Fruit fly (Drosophila melanogaster) whole organism, embryonic: Measurements from ENCODE around the gene Sf3b1.

ENCODE experiments used
- Bdp1 ChIP-seq: fragments of 200-800 bp; sonication (Bioruptor generic); optimal IDR thresholded peaks from 3 replicates; lab custom pipeline; 2016; ENCODE audit warnings: missing biosample characterization, missing genetic modification characterization
- CG10366 ChIP-seq: fragments of 200-800 bp; sonication (Bioruptor generic); IDR thresholded peaks from 2 replicates; pipeline ENCODE4 v1.3.6; 2022; ENCODE audit warnings: missing biosample characterization, missing genetic modification characterization
- CG10431 ChIP-seq: fragments of 200-800 bp; sonication (Bioruptor generic); optimal IDR thresholded peaks from 3 replicates; lab custom pipeline; 2018; ENCODE audit warnings: missing biosample characterization, mild to moderate bottlenecking, missing genetic modification characterization
- CG10462 ChIP-seq: fragments of 200-800 bp; sonication (Bioruptor generic); optimal IDR thresholded peaks from 2 replicates; lab custom pipeline; 2016; ENCODE audit warnings: missing biosample characterization, missing genetic modification characterization
- CG12219 ChIP-seq: fragments of 200-800 bp; sonication (Bioruptor generic); optimal IDR thresholded peaks from 3 replicates; lab custom pipeline; 2018; ENCODE audit warnings: missing biosample characterization, mild to moderate bottlenecking, missing genetic modification characterization
- CG12769 ChIP-seq: fragments of 200-800 bp; sonication (Bioruptor generic); optimal IDR thresholded peaks from 2 replicates; lab custom pipeline; 2019; ENCODE audit warnings: missing biosample characterization, mild to moderate bottlenecking, missing genetic modification characterization, moderate library complexity
- CG13287 ChIP-seq: fragments of 200-800 bp; sonication (Bioruptor generic); IDR thresholded peaks from 2 replicates; pipeline ENCODE4 v1.3.6; 2022; ENCODE audit warnings: missing biosample characterization, missing genetic modification characterization; ENCODE audit not compliant: partially characterized antibody
- CG13424 ChIP-seq: fragments of 200-800 bp; sonication (Bioruptor generic); optimal IDR thresholded peaks from 2 replicates; lab custom pipeline; 2019; ENCODE audit warnings: missing biosample characterization, mild to moderate bottlenecking, missing genetic modification characterization, moderate library complexity
- CG14965 ChIP-seq: fragments of 200-800 bp; sonication (Bioruptor generic); optimal IDR thresholded peaks from 2 replicates; lab custom pipeline; 2016; ENCODE audit warnings: missing biosample characterization, missing genetic modification characterization, borderline replicate concordance
- CG17186 ChIP-seq: fragments of 200-800 bp; sonication (Bioruptor generic); optimal IDR thresholded peaks from 3 replicates; lab custom pipeline; 2017; ENCODE audit warnings: missing biosample characterization, missing genetic modification reagents, missing genetic modification characterization
- CG17912 ChIP-seq: fragments of 200-800 bp; sonication (Bioruptor generic); optimal IDR thresholded peaks from 2 replicates; lab custom pipeline; 2018; ENCODE audit warnings: missing biosample characterization, mild to moderate bottlenecking, missing genetic modification characterization
- CG1792 ChIP-seq: fragments of 200-800 bp; sonication (Bioruptor generic); optimal IDR thresholded peaks from 2 replicates; lab custom pipeline; 2016; ENCODE audit warnings: missing biosample characterization, missing genetic modification characterization
- CG30431 ChIP-seq: fragments of 200-800 bp; sonication (Bioruptor generic); optimal IDR thresholded peaks from 2 replicates; lab custom pipeline; 2017; ENCODE audit warnings: missing biosample characterization, missing genetic modification characterization
- CG4424 ChIP-seq: fragments of 200-800 bp; sonication (Bioruptor generic); optimal IDR thresholded peaks from 3 replicates; lab custom pipeline; 2016; ENCODE audit warnings: missing biosample characterization, missing genetic modification characterization
- CG4854 ChIP-seq: fragments of 200-800 bp; sonication (Bioruptor generic); optimal IDR thresholded peaks from 2 replicates; lab custom pipeline; 2016; ENCODE audit warnings: missing biosample characterization, missing genetic modification characterization, inconsistent platforms
- CG6272 ChIP-seq: fragments of 200-800 bp; sonication (Bioruptor generic); IDR thresholded peaks from 2 replicates; pipeline ENCODE4 v1.3.6; 2022; ENCODE audit warnings: missing biosample characterization, missing genetic modification characterization
- CG8290 ChIP-seq, 3 experiments: fragments of 200-800 bp; sonication (Bioruptor generic); optimal IDR thresholded peaks; 2 replicates each; lab custom pipeline; 2016 to 2019; ENCODE audit warnings: missing biosample characterization in 3 of 3, missing genetic modification characterization in 3 of 3, mild to moderate bottlenecking in 2 of 3, moderate library complexity in 1 of 3
- CG9215 ChIP-seq: fragments of 200-800 bp; sonication (Bioruptor generic); IDR thresholded peaks from 2 replicates; pipeline ENCODE4 v1.3.6; 2022; ENCODE audit warnings: missing biosample characterization, missing genetic modification characterization
- CG9437 ChIP-seq: fragments of 200-800 bp; sonication (Bioruptor generic); optimal IDR thresholded peaks from 2 replicates; lab custom pipeline; 2018; ENCODE audit warnings: missing biosample characterization, mild to moderate bottlenecking, missing genetic modification characterization
- CkIIα-i1 ChIP-seq: fragments of 200-800 bp; sonication (Bioruptor generic); IDR thresholded peaks from 2 replicates; pipeline ENCODE4 v1.3.6; 2022; ENCODE audit warnings: missing biosample characterization, missing genetic modification characterization
- Dad ChIP-seq: fragments of 200-800 bp; sonication (Bioruptor generic); optimal IDR thresholded peaks from 3 replicates; lab custom pipeline; 2016; ENCODE audit warnings: missing biosample characterization, missing genetic modification characterization
- Dek ChIP-seq: fragments of 200-800 bp; sonication (Bioruptor generic); optimal IDR thresholded peaks from 3 replicates; lab custom pipeline; 2019; ENCODE audit warnings: missing biosample characterization, mild to moderate bottlenecking, missing genetic modification characterization, moderate library complexity
- Doc2 ChIP-seq: fragments of 200-800 bp; sonication (Bioruptor generic); IDR thresholded peaks from 2 replicates; pipeline ENCODE4 v1.3.6; 2022; ENCODE audit warnings: missing biosample characterization, missing genetic modification characterization
- Drgx ChIP-seq: fragments of 200-800 bp; sonication (Bioruptor generic); IDR thresholded peaks from 2 replicates; pipeline ENCODE4 v1.3.6; 2022; ENCODE audit warnings: missing biosample characterization, missing genetic modification characterization
- Fer2 ChIP-seq: fragments of 200-800 bp; sonication (Bioruptor generic); optimal IDR thresholded peaks from 2 replicates; lab custom pipeline; 2018; ENCODE audit warnings: missing biosample characterization, mild to moderate bottlenecking, missing genetic modification characterization, moderate library complexity
- HLH3B ChIP-seq: fragments of 200-800 bp; sonication (Bioruptor generic); IDR thresholded peaks from 2 replicates; pipeline ENCODE4 v1.3.6; 2022; ENCODE audit warnings: missing biosample characterization, missing genetic modification characterization
- HmgD ChIP-seq: fragments of 200-800 bp; sonication (Bioruptor generic); optimal IDR thresholded peaks from 3 replicates; lab custom pipeline; 2016; ENCODE audit warnings: missing biosample characterization, missing genetic modification characterization
- Max ChIP-seq: fragments of 200-800 bp; sonication (Bioruptor generic); optimal IDR thresholded peaks from 2 replicates; lab custom pipeline; 2016; ENCODE audit warnings: missing biosample characterization, mild to moderate bottlenecking, missing genetic modification characterization
- Oli ChIP-seq: fragments of 200-800 bp; sonication (Bioruptor generic); optimal IDR thresholded peaks from 2 replicates; lab custom pipeline; 2018; ENCODE audit warnings: missing biosample characterization, mild to moderate bottlenecking, missing genetic modification characterization, moderate library complexity
- Rfx ChIP-seq: fragments of 200-800 bp; sonication (Bioruptor generic); IDR thresholded peaks from 2 replicates; pipeline ENCODE4 v1.3.6; 2022; ENCODE audit warnings: missing biosample characterization, missing genetic modification characterization
- Side ChIP-seq: fragments of 200-800 bp; sonication (Bioruptor generic); optimal IDR thresholded peaks from 2 replicates; lab custom pipeline; 2016; ENCODE audit warnings: missing biosample characterization, missing genetic modification characterization
- Sry-β ChIP-seq: fragments of 200-800 bp; sonication (Bioruptor generic); optimal IDR thresholded peaks from 2 replicates; lab custom pipeline; 2018; ENCODE audit warnings: missing biosample characterization, mild to moderate bottlenecking, missing genetic modification characterization, moderate library complexity
- Tbp ChIP-seq: fragments of >200 bp; optimal IDR thresholded peaks from 2 replicates; lab custom pipeline; 2018; ENCODE audit warnings: missing biosample characterization, missing genetic modification characterization
- abd-A ChIP-seq: fragments of 200-800 bp; sonication (Bioruptor generic); optimal IDR thresholded peaks from 3 replicates; lab custom pipeline; 2019; ENCODE audit warnings: missing biosample characterization, mild to moderate bottlenecking, missing genetic modification characterization, moderate library complexity
- bsh ChIP-seq, 2 experiments: fragments of 200-800 bp; sonication (Bioruptor generic); optimal IDR thresholded peaks; 2 replicates each; lab custom pipeline; 2017 to 2018; ENCODE audit warnings: mild to moderate bottlenecking in 2 of 2, missing biosample characterization in 2 of 2, missing genetic modification characterization in 2 of 2, moderate library complexity in 1 of 2
- dysf ChIP-seq: fragments of 200-800 bp; sonication (Bioruptor generic); IDR thresholded peaks from 3 replicates; pipeline ENCODE4 v1.3.6; 2022; ENCODE audit warnings: missing biosample characterization, missing genetic modification characterization
- hkb ChIP-seq, 2 experiments: fragments of 200-800 bp in 1 of 2; fragments of >200 bp in 1 of 2; sonication (Bioruptor generic) in 1 of 2; IDR thresholded peaks in 1 of 2; optimal IDR thresholded peaks in 1 of 2; 2 replicates each; pipeline versions ENCODE4 v1.3.6 to Lab custom; 2017 to 2022; ENCODE audit warnings: missing biosample characterization in 1 of 2, missing genetic modification characterization in 1 of 2
- kni ChIP-seq: fragments of 200-800 bp; sonication (Bioruptor generic); optimal IDR thresholded peaks from 3 replicates; lab custom pipeline; 2017; ENCODE audit warnings: mild to moderate bottlenecking, missing biosample characterization, missing genetic modification reagents, missing genetic modification characterization
- lmd ChIP-seq: fragments of 200-800 bp; sonication (Bioruptor generic); IDR thresholded peaks from 2 replicates; pipeline ENCODE4 v1.3.6; 2022; ENCODE audit warnings: missing biosample characterization, missing genetic modification characterization
- odd ChIP-seq: fragments of 200-800 bp; sonication (Bioruptor generic); optimal IDR thresholded peaks from 2 replicates; lab custom pipeline; 2017; ENCODE audit warnings: missing biosample characterization, mild to moderate bottlenecking, missing genetic modification characterization
- pita ChIP-seq: fragments of 200-800 bp; sonication (Bioruptor generic); optimal IDR thresholded peaks from 2 replicates; lab custom pipeline; 2017; ENCODE audit warnings: missing biosample characterization, mild to moderate bottlenecking, missing genetic modification characterization
- pum ChIP-seq: fragments of 200-800 bp; sonication (Bioruptor generic); optimal IDR thresholded peaks from 2 replicates; lab custom pipeline; 2016; ENCODE audit warnings: missing biosample characterization, missing genetic modification characterization
- schlank ChIP-seq: fragments of 200-800 bp; sonication (Bioruptor generic); optimal IDR thresholded peaks from 2 replicates; lab custom pipeline; 2018; ENCODE audit warnings: missing biosample characterization, mild to moderate bottlenecking, missing genetic modification characterization
- seq ChIP-seq: fragments of 200-800 bp; sonication (Bioruptor generic); IDR thresholded peaks from 2 replicates; pipeline ENCODE4 v1.3.6; 2022; ENCODE audit warnings: missing biosample characterization, missing genetic modification characterization
- so ChIP-seq: fragments of 200-800 bp; sonication (Bioruptor generic); IDR thresholded peaks from 3 replicates; pipeline ENCODE4 v1.3.6; 2022; ENCODE audit warnings: missing biosample characterization, missing genetic modification characterization
- sqz ChIP-seq: fragments of 200-800 bp; sonication (Bioruptor generic); optimal IDR thresholded peaks from 3 replicates; lab custom pipeline; 2018; ENCODE audit warnings: missing biosample characterization, mild to moderate bottlenecking, missing genetic modification characterization
- toy ChIP-seq: fragments of 200-800 bp; sonication (Bioruptor generic); IDR thresholded peaks from 2 replicates; pipeline ENCODE4 v1.3.6; 2022; ENCODE audit warnings: missing biosample characterization, missing genetic modification characterization
- unc-4 ChIP-seq: fragments of 200-800 bp; sonication (Bioruptor generic); IDR thresholded peaks from 2 replicates; pipeline ENCODE4 v1.3.6; 2022; ENCODE audit warnings: missing biosample characterization, missing genetic modification characterization; ENCODE audit not compliant: partially characterized antibody
- zen ChIP-seq: fragments of 200-800 bp; sonication (Bioruptor generic); optimal IDR thresholded peaks from 3 replicates; lab custom pipeline; 2018; ENCODE audit warnings: missing biosample characterization, mild to moderate bottlenecking, missing genetic modification characterization, moderate library complexity
- zen2 ChIP-seq: fragments of 200-800 bp; sonication (Bioruptor generic); IDR thresholded peaks from 3 replicates; pipeline ENCODE4 v1.3.6; 2022; ENCODE audit warnings: missing biosample characterization, missing genetic modification characterization; ENCODE audit not compliant: partially characterized antibody

The Sf3b1 gene

dm6 chr2L:606165-606564 lies 38.0 kb downstream of the Sf3b1 start (continued):
- TF ChIP-seq lmd (GFP tag; lab: Robert Waterston, UW) = no peak; the same call in 1 of the 2 replicates
- TF ChIP-seq CG17912 (GFP tag; lab: Kevin White, UChicago) = no peak
- TF ChIP-seq sqz (GFP tag; lab: Kevin White, UChicago) = no peak
- TF ChIP-seq CG13424 = no peak
- 0 out of 2 replicates have a peak, but pooled peaks have one; percentile 15 for TF ChIP-seq HLH3B (GFP tag; lab: Robert Waterston, UW)
- peak; percentile 43 for TF ChIP-seq CG30431 (GFP tag; lab: Kevin White, UChicago)
- no peak for TF ChIP-seq Fer2 (tag; lab: Kevin White, UChicago)
- peak; percentile 92 for TF ChIP-seq Drgx (GFP tag; lab: Robert Waterston, UW)
- peak; percentile 26; the same call in 1 of the 2 replicates for TF ChIP-seq CG10366 (GFP tag; lab: Robert Waterston, UW)
- no peak for TF ChIP-seq Doc2 (GFP tag; lab: Robert Waterston, UW)
- peak; percentile 21 for TF ChIP-seq pum (GFP tag; lab: Kevin White, UChicago)
- no peak for TF ChIP-seq Tbp (GFP tag; lab: Kevin White, UChicago)
- TF ChIP-seq CG6272 (GFP tag; lab: Robert Waterston, UW) = no peak
- no peak for TF ChIP-seq HmgD (GFP tag; lab: Kevin White, UChicago)
- no peak for TF ChIP-seq pita
- no peak for TF ChIP-seq CG4854 (GFP tag; lab: Kevin White, UChicago)
- TF ChIP-seq unc-4 (GFP tag; lab: Robert Waterston, UW) = no peak
- TF ChIP-seq CG12219 = no peak
- no peak for TF ChIP-seq odd
- no peak for TF ChIP-seq abd-A
- no peak for TF ChIP-seq toy
- TF ChIP-seq Sry-β = no peak
- no peak for TF ChIP-seq Side
- TF ChIP-seq Rfx (GFP tag; lab: Robert Waterston, UW) = no peak
- TF ChIP-seq Bdp1 (GFP tag; lab: Kevin White, UChicago) = peak; percentile 32
- TF ChIP-seq dysf (GFP tag; lab: Robert Waterston, UW) = no peak
- peak; percentile 0 for TF ChIP-seq Oli
- TF ChIP-seq CG13287 (GFP tag; lab: Robert Waterston, UW) = no peak
- no peak for TF ChIP-seq schlank (tag; lab: Kevin White, UChicago)
- TF ChIP-seq CG4424 (GFP tag; lab: Kevin White, UChicago) = peak; percentile 29
- no peak for TF ChIP-seq kni (GFP tag; lab: Kevin White, UChicago)
- TF ChIP-seq CG10431 (GFP tag; lab: Kevin White, UChicago) = no peak
- TF ChIP-seq hkb (optimal IDR thresholded peaks at IDR 0.05; lab: Kevin White, UChicago) = no peak
- no peak; the same call in 1 of the 2 replicates for TF ChIP-seq hkb (GFP tag; IDR thresholded peaks at IDR 0.05; lab: Robert Waterston, UW)
- TF ChIP-seq CG1792 (GFP tag; lab: Kevin White, UChicago) = no peak
- TF ChIP-seq CG8290 (GFP tag; optimal IDR thresholded peaks at IDR 0.05; lab: Kevin White, UChicago) = no peak
- TF ChIP-seq CG8290 (tag; optimal IDR thresholded peaks at IDR 0.05; lab: Kevin White, UChicago) = no peak
- TF ChIP-seq so = 0 out of 3 replicates have a peak, but pooled peaks have one; percentile 33
- no peak for TF ChIP-seq CkIIα-i1 (GFP tag; lab: Robert Waterston, UW)
- TF ChIP-seq Max = no peak
- TF ChIP-seq CG10462 = no peak
- TF ChIP-seq Dad (GFP tag; lab: Kevin White, UChicago) = no peak
- TF ChIP-seq CG9215 (GFP tag; lab: Robert Waterston, UW) = no peak
- no peak for TF ChIP-seq zen2 (GFP tag; lab: Robert Waterston, UW)
- TF ChIP-seq Dek (tag; lab: Kevin White, UChicago) = no peak
- no peak for TF ChIP-seq CG9437
- no peak for TF ChIP-seq CG17186 (GFP tag; lab: Kevin White, UChicago)
- TF ChIP-seq bsh (GFP tag; optimal IDR thresholded peaks at IDR 0.05; lab: Kevin White, UChicago) = peak; percentile 60 to 64
- TF ChIP-seq zen (tag; lab: Kevin White, UChicago) = peak; percentile 84
- no peak for TF ChIP-seq CG12769 (tag; lab: Kevin White, UChicago)
- no peak for TF ChIP-seq seq (GFP tag; lab: Robert Waterston, UW)
- TF ChIP-seq CG14965 (GFP tag; lab: Kevin White, UChicago) = no peak
